Worm (Caenorhabditis elegans): ENCODE data around the gene cah-3.
"Not testable (repeated sequence)": the region's sequence is repeated elsewhere in the genome, so short reads cannot be mapped to it uniquely, and the experiment has no call there.

The cah-3 gene

DNA sequence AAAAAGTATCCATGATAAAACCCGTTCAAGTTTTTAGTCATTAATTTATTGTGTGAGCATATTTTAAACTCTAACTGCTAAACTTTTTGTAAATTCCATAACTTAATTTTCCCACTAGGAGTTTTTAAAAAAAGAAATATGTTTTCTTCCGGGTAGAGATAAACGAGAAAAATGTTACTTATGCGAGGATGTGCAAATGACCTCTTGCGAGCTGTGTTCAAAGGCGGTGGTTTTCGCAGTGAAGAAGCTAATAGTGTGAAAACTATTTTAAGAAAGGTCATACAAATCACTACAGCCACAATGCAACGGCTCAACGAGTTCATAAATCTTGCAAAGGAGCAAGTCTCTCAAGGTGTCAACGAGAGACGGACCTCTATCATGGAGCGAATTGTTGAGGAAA, 13.8 kb downstream of the cah-3 start, which contains the start of gene K05G3.1:
Gene K05G3.1 (plus strand): TSS at position 301 of the 400 bp plus-strand sequence.
- TF ChIP-seq med-1 (GFP tag; optimal IDR thresholded peaks at IDR 0.05; ENCODE audit: insufficient read depth) (no peak), ztf-23 (GFP tag; IDR thresholded peaks at IDR 0.05) (no peak), tab-1 (GFP tag; IDR thresholded peaks at IDR 0.05) (no peak), T22C8.4 (GFP tag; IDR thresholded peaks at IDR 0.05) (no peak), klf-2 (GFP tag; conservative IDR thresholded peaks at IDR 0.05) (no peak)

DNA sequence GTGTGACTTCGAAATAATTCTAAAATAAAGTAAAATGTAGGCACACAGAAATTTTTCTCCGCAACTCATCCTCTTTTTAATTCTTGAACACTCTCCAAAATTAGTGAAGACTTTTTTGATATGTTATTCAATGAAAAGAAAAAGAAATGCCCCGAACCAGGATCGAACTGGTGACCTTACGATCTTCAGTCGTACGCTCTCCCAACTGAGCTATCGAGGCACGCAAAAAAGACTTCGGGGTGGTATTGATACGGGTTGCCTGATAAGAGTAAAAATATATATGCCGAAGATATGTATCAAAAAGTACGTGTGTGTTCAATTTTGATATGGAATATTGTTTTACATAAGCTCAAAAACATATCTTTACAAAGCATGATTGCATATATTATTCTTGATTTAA, 15.7 kb downstream of the cah-3 start:
- TF ChIP-seq flt-1 (GFP tag; IDR thresholded peaks at IDR 0.05) (no peak), ztf-23 (GFP tag; IDR thresholded peaks at IDR 0.05) (no peak), med-1 (GFP tag; optimal IDR thresholded peaks at IDR 0.05; ENCODE audit: insufficient read depth) (no peak), ztf-29 (GFP tag; IDR thresholded peaks at IDR 0.05) (no peak), cog-1 (tag; optimal IDR thresholded peaks at IDR 0.05) (no peak), T22C8.4 (GFP tag; IDR thresholded peaks at IDR 0.05) (no peak), klf-2 (GFP tag; conservative IDR thresholded peaks at IDR 0.05) (no peak)

DNA sequence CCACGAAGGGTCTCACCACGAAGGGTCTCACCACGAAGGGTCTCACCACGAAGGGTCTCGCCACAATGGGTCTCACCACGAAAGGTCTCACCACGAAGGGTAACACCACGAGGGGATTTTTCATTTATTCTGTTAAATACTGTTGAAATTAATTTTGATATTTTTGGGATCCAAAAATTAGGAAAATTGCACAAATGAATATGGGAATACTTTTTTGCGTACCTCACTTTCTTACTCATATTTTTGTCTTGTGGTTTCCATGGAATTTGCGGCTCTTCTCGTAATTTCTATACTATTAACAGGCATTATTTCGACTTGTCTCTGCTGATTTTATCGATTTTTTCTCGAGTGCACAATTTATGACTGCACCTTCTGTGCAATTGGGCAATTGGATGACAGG, 18.1 kb downstream of the cah-3 start, which contains the start of gene T25D1.3:
Gene T25D1.3 (plus strand): TSS at position 301 of the 400 bp plus-strand sequence.
- TF ChIP-seq ztf-29 (GFP tag; IDR thresholded peaks at IDR 0.05): no peak
- TF ChIP-seq T22C8.4 (GFP tag; IDR thresholded peaks at IDR 0.05): no peak
- TF ChIP-seq ref-1 (GFP tag; conservative IDR thresholded peaks at IDR 0.05): no peak
- TF ChIP-seq tab-1 (GFP tag; IDR thresholded peaks at IDR 0.05): no peak
- TF ChIP-seq med-1 (GFP tag; optimal IDR thresholded peaks at IDR 0.05; ENCODE audit: insufficient read depth): no peak
- no peak for TF ChIP-seq klf-2 (GFP tag; conservative IDR thresholded peaks at IDR 0.05)
- TF ChIP-seq ztf-23 (GFP tag; IDR thresholded peaks at IDR 0.05): no peak
- no peak for TF ChIP-seq cog-1 (tag; optimal IDR thresholded peaks at IDR 0.05)
- TF ChIP-seq flt-1 (GFP tag; IDR thresholded peaks at IDR 0.05): no peak

DNA sequence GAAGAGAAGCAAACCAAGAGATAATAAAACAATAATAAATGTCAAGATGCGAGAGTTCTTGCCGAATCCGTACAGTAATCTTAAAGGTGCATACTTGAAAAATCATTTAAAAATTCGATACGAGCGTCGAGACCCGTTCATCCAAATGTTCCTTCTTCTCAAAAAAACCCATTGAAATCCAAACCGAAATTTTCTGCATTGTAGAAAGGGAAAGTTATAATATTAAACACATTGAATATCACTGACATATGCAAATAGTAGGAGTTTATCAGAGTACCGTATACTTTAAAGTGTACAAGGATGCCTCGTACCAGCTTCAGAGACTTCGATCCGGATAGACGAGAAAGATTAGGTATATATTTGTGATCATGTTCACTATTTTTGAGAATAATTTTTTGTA, 28.0 kb downstream of the cah-3 start, which contains the start of gene T25D1.2:
Gene T25D1.2 (plus strand): TSS at position 301 of the 400 bp plus-strand sequence.
- TF ChIP-seq ztf-29 (GFP tag; IDR thresholded peaks at IDR 0.05); cog-1 (tag; optimal IDR thresholded peaks at IDR 0.05); klf-2 (GFP tag; conservative IDR thresholded peaks at IDR 0.05): not testable (repeated sequence)

DNA sequence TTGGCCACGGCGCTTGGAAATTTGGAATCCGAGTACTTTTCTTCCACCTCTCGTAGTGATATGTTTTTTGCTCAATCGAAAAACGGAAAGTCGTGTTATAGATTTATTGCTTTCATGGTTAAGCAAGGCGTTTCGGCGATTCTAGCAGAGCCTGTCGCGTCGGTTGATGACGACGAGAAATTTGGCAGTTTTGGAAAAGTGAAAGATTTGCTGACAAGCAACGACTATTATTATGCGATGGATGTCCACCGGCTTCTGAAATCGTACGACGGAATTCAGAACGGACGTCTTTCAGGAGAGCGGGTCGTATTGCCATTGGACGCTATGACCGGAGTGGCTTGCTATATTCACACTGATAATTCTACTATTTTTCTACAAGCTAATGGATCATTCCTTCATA, 31.5 kb downstream of the cah-3 start:
- TF ChIP-seq cog-1 (tag; optimal IDR thresholded peaks at IDR 0.05) (no peak), ztf-23 (GFP tag; IDR thresholded peaks at IDR 0.05) (no peak)

DNA sequence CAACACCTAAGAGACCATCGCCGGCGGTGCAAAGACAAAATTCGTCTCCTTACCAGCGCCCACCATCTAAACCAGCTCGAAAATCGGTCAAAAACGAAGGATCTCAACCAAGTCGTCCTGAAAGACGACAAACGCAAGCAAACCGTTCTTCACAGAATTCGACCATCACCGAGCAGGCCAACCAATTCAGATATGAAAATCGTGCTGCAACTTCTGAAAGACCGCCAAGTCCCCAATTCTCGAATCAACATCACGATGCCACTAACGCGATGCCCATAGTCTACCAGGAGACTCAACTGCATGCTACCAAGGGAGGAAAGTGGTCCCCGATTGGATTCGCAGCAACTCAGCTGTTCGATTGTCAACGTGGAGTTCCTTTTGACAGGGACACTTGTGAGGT, 32.2 kb downstream of the cah-3 start, which contains the start of gene T25D1.1:
Gene T25D1.1 (plus strand): TSS at position 301 of the 400 bp plus-strand sequence.
- no peak for TF ChIP-seq tab-1 (GFP tag; IDR thresholded peaks at IDR 0.05)
- no peak for TF ChIP-seq ref-1 (GFP tag; conservative IDR thresholded peaks at IDR 0.05)
- no peak for TF ChIP-seq cog-1 (tag; optimal IDR thresholded peaks at IDR 0.05)
- no peak for TF ChIP-seq flt-1 (GFP tag; IDR thresholded peaks at IDR 0.05)
- TF ChIP-seq ztf-23 (GFP tag; IDR thresholded peaks at IDR 0.05): no peak
- no peak for TF ChIP-seq T22C8.4 (GFP tag; IDR thresholded peaks at IDR 0.05)
- TF ChIP-seq klf-2 (GFP tag; conservative IDR thresholded peaks at IDR 0.05): no peak
- no peak for TF ChIP-seq med-1 (GFP tag; optimal IDR thresholded peaks at IDR 0.05; ENCODE audit: insufficient read depth)
- no peak for TF ChIP-seq ztf-29 (GFP tag; IDR thresholded peaks at IDR 0.05)

DNA sequence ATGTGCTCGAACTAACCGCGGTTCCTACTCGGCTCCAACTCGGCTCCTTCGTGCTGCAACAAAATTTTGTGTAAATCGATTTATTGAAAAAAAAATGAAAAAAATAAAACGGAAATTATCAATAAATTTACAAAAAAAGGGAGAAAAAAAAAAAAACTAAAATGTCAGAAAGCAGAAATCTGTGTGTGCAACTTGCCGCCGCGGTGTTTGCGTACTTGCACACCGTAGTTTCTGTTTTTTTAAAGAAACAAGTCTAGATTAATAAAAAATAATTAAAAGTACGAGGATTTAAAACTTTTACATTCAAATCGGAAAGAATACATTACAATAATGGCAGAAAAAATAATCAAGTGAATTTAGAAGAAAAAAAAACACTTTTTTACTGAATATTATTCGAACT, 34.4 kb downstream of the cah-3 start:
- TF ChIP-seq T22C8.4 (GFP tag; IDR thresholded peaks at IDR 0.05) (no peak), klf-2 (GFP tag; conservative IDR thresholded peaks at IDR 0.05) (no peak), tab-1 (GFP tag; IDR thresholded peaks at IDR 0.05) (no peak), ztf-23 (GFP tag; IDR thresholded peaks at IDR 0.05) (no peak), flt-1 (GFP tag; IDR thresholded peaks at IDR 0.05) (no peak), ref-1 (GFP tag; conservative IDR thresholded peaks at IDR 0.05) (no peak), ztf-29 (GFP tag; IDR thresholded peaks at IDR 0.05) (no peak), cog-1 (tag; optimal IDR thresholded peaks at IDR 0.05) (no peak), med-1 (GFP tag; optimal IDR thresholded peaks at IDR 0.05; ENCODE audit: insufficient read depth) (no peak)

DNA sequence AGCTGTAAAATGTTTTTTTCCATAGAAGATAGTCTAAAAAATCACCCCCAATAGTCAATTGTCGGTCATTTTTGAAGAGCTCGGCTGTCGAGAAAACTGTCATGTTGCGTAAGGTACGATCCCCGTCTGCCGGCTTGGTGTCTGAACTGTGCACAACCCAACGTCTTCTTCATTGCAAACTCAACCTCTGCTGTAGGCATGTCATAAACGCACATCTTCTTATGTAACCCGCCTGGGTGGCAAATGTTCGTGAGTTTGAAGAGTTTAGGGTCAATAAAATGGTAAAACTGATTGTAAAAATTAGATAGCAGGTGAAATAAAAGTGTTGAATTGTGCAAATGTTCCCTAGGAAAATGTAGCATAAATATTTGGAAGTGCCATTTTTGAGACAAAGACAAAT, 37.0 kb downstream of the cah-3 start:
- TF ChIP-seq flt-1 (GFP tag; IDR thresholded peaks at IDR 0.05) (no peak), cog-1 (tag; optimal IDR thresholded peaks at IDR 0.05) (no peak), klf-2 (GFP tag; conservative IDR thresholded peaks at IDR 0.05) (no peak), T22C8.4 (GFP tag; IDR thresholded peaks at IDR 0.05) (no peak), tab-1 (GFP tag; IDR thresholded peaks at IDR 0.05) (no peak), ref-1 (GFP tag; conservative IDR thresholded peaks at IDR 0.05) (no peak), ztf-29 (GFP tag; IDR thresholded peaks at IDR 0.05) (no peak), med-1 (GFP tag; optimal IDR thresholded peaks at IDR 0.05; ENCODE audit: insufficient read depth) (no peak)

DNA sequence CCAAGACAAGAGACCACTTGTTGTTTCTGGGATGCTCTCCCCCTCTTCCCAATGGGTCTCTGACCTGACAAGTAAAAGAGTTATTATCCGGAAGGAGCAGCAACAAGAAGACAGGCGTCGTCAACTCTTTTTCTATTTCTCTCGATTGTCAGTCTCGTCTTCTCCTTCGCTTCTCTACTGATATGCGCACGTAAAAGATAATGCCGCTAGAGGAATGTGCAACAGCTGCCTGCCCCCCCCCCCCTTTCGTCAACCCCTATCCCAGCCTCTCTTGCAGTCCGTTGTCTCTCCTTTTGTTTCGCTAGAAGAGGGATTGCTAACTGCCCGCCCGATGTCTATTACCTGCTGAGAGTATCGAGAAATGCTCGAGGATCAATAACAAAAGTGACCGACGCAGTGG, 38.4 kb downstream of the cah-3 start:
- TF ChIP-seq T22C8.4 (GFP tag; IDR thresholded peaks at IDR 0.05): no peak
- no peak for TF ChIP-seq ref-1 (GFP tag; conservative IDR thresholded peaks at IDR 0.05)
- TF ChIP-seq ztf-29 (GFP tag; IDR thresholded peaks at IDR 0.05): no peak
- no peak for TF ChIP-seq tab-1 (GFP tag; IDR thresholded peaks at IDR 0.05)
- no peak for TF ChIP-seq flt-1 (GFP tag; IDR thresholded peaks at IDR 0.05)
- peak; percentile 1 for TF ChIP-seq cog-1 (tag; optimal IDR thresholded peaks at IDR 0.05)

DNA sequence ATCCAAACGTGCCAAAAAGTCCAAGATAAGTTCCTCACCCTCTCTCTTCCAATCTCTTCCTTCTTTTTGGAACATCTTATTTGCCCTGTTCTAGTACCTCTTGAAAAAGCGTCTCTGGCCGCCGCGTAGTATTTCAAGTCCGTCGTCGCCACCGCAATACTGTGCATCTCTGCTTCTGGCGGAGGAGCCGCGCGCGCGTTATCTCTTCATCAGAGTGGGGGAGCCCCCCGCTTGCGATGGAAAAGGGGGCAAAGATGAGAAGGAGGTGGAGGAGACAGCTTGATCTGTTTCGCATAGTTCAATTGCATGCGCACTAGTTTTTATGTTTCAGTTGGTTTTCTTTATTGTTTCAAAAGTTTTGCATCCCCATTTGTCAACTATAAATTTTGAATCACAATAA, 40.5 kb downstream of the cah-3 start:
- TF ChIP-seq ztf-29 (GFP tag; IDR thresholded peaks at IDR 0.05): no peak
- no peak for TF ChIP-seq flt-1 (GFP tag; IDR thresholded peaks at IDR 0.05)
- no peak for TF ChIP-seq ztf-23 (GFP tag; IDR thresholded peaks at IDR 0.05)
- no peak for TF ChIP-seq T22C8.4 (GFP tag; IDR thresholded peaks at IDR 0.05)
- TF ChIP-seq ref-1 (GFP tag; conservative IDR thresholded peaks at IDR 0.05): no peak
- no peak for TF ChIP-seq cog-1 (tag; optimal IDR thresholded peaks at IDR 0.05)
- TF ChIP-seq klf-2 (GFP tag; conservative IDR thresholded peaks at IDR 0.05): no peak
- TF ChIP-seq tab-1 (GFP tag; IDR thresholded peaks at IDR 0.05): no peak
- TF ChIP-seq med-1 (GFP tag; optimal IDR thresholded peaks at IDR 0.05; ENCODE audit: insufficient read depth): no peak

All from whole organism, midembryonic.